Worm (Caenorhabditis elegans): Measurements from ENCODE around the gene srh-92.

- no peak for TF ChIP-seq snpc-4 (tag; optimal IDR thresholded peaks at IDR 0.05)
- TF ChIP-seq sup-37 (GFP tag; optimal IDR thresholded peaks at IDR 0.05), result no peak
- TF ChIP-seq zag-1 (tag; optimal IDR thresholded peaks at IDR 0.05), result no peak
- no peak for TF ChIP-seq nhr-11 (tag; optimal IDR thresholded peaks at IDR 0.05)
- TF ChIP-seq mdl-1 (tag; optimal IDR thresholded peaks at IDR 0.05), result no peak
- no peak for TF ChIP-seq nhr-76 (tag; optimal IDR thresholded peaks at IDR 0.05)
- no peak for TF ChIP-seq ama-1 (optimal IDR thresholded peaks at IDR 0.05)
- no peak for TF ChIP-seq dpl-1 (GFP tag; optimal IDR thresholded peaks at IDR 0.05)
- TF ChIP-seq dsc-1 (tag; optimal IDR thresholded peaks at IDR 0.05), result no peak
- no peak for TF ChIP-seq lir-3 (tag; optimal IDR thresholded peaks at IDR 0.05; ENCODE audit: poor library complexity)
- TF ChIP-seq ztf-11 (tag; optimal IDR thresholded peaks at IDR 0.05), result no peak
- no peak for TF ChIP-seq elt-3 (tag; optimal IDR thresholded peaks at IDR 0.05)
- no peak for TF ChIP-seq ces-1 (GFP tag; optimal IDR thresholded peaks at IDR 0.05)
- no peak for TF ChIP-seq irx-1 (tag; optimal IDR thresholded peaks at IDR 0.05)
Observed at ce11 chrV:7480949-7481348, 20.2 kb upstream of the srh-92 start, which contains the start of gene C18B10.6.
